Fruit fly (Drosophila melanogaster): ENCODE results near the gene upd3.

Gene upd3

DNA sequence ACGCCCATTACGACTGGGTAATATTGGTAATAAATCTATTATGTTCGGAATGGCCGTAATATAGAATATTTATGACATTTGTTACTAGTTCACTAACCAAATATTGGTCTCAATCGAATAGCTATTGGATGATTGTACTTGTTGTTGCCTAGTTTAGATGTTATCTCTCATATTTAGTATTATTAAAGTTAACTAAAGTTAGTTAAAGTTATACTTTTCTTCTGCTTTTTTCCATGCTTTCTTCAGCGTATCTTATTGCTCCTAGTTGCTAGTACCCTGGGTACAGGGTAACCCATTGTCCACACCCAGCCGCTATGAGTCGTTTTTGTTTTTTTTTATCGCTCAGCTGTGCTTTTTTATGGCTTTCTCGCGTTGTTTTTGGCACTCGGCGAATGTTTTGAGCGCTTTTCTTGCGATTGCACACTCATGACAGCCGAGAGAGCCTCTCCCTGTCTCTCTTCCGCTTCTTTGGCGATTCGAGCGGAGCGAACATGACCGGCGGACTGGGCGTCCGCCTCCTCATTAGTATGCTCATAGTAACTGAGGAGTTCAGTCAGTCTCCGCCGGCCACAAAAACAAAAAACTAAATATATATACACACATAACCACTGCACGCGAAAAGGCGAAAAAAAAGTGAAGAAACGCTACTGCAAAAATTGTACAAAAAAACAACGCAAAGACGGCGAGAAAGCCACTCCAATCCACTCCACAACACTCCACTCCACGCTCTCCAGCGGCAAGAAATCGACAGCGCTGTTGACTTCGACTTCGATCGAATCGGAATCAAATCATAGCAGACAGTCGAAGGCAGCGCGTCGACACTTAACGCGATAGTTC lies at the start of gene upd3:
Gene upd3, plus strand, starts transcription at position 749 of the 837 bp plus-strand sequence.
- TF ChIP-seq Ravus (GFP tag; IDR thresholded peaks at IDR 0.05) = no peak
- TF ChIP-seq Drgx (GFP tag; IDR thresholded peaks at IDR 0.05) = no peak
- TF ChIP-seq odd (GFP tag; optimal IDR thresholded peaks at IDR 0.05) = no peak
- no peak for TF ChIP-seq CG10321 (GFP tag; IDR thresholded peaks at IDR 0.05)
- TF ChIP-seq CG3995 (GFP tag; optimal IDR thresholded peaks at IDR 0.05) = no peak
- no peak for TF ChIP-seq CG1647 (GFP tag; optimal IDR thresholded peaks at IDR 0.05)
- TF ChIP-seq Kr (GFP tag; optimal IDR thresholded peaks at IDR 0.05) = no peak
- no peak for TF ChIP-seq CG10209 (GFP tag; optimal IDR thresholded peaks at IDR 0.05)
- no peak for TF ChIP-seq HLH4C (GFP tag; IDR thresholded peaks at IDR 0.05; ENCODE audit: partially characterized antibody)
- TF ChIP-seq PHDP (tag; optimal IDR thresholded peaks at IDR 0.05) = no peak
- TF ChIP-seq CG2129 (GFP tag; IDR thresholded peaks at IDR 0.05; ENCODE audit: partially characterized antibody) = no peak
- no peak for TF ChIP-seq phol (tag; optimal IDR thresholded peaks at IDR 0.05)
- no peak for TF ChIP-seq CG18476 (GFP tag; optimal IDR thresholded peaks at IDR 0.05)
- no peak for TF ChIP-seq NK7.1 (GFP tag; optimal IDR thresholded peaks at IDR 0.05)
- no peak for TF ChIP-seq CG1602 (GFP tag; optimal IDR thresholded peaks at IDR 0.05)
- TF ChIP-seq CG13424 (tag; optimal IDR thresholded peaks at IDR 0.05) = no peak
- no peak for TF ChIP-seq CG7745 (tag; optimal IDR thresholded peaks at IDR 0.05)
- no peak for TF ChIP-seq CG11695 (GFP tag; IDR thresholded peaks at IDR 0.05)
- TF ChIP-seq ro (GFP tag; IDR thresholded peaks at IDR 0.05) = no peak
- TF ChIP-seq CG7786 (GFP tag; optimal IDR thresholded peaks at IDR 0.05) = no peak
- TF ChIP-seq CG4730 (GFP tag; IDR thresholded peaks at IDR 0.05) = no peak
- no peak for TF ChIP-seq dysf (GFP tag; IDR thresholded peaks at IDR 0.05)
- TF ChIP-seq D19A (tag; optimal IDR thresholded peaks at IDR 0.05) = no peak
- TF ChIP-seq CG10462 (GFP tag; optimal IDR thresholded peaks at IDR 0.05) = no peak
- TF ChIP-seq CG6683 (GFP tag; optimal IDR thresholded peaks at IDR 0.05) = no peak
- no peak for TF ChIP-seq Gug (GFP tag; IDR thresholded peaks at IDR 0.05)
- TF ChIP-seq sens (GFP tag) = peak; percentile 66
- TF ChIP-seq lbe (GFP tag; optimal IDR thresholded peaks at IDR 0.05) = no peak
- no peak for TF ChIP-seq bcd (GFP tag; optimal IDR thresholded peaks at IDR 0.05)
- no peak for TF ChIP-seq prd (optimal IDR thresholded peaks at IDR 0.05)
- TF ChIP-seq prd (GFP tag; IDR thresholded peaks at IDR 0.05) = no peak
- TF ChIP-seq fd96Cb (tag; optimal IDR thresholded peaks at IDR 0.05) = no peak
- no peak for TF ChIP-seq Dad (GFP tag; optimal IDR thresholded peaks at IDR 0.05)
- TF ChIP-seq yki (optimal IDR thresholded peaks at IDR 0.05) = no peak
- no peak for TF ChIP-seq CG4820 (GFP tag; optimal IDR thresholded peaks at IDR 0.05)
- no peak for TF ChIP-seq lmd (GFP tag; IDR thresholded peaks at IDR 0.05)
- no peak for TF ChIP-seq Dp (GFP tag; optimal IDR thresholded peaks at IDR 0.05)
- no peak for TF ChIP-seq Pdp1 (GFP tag; optimal IDR thresholded peaks at IDR 0.05)
- TF ChIP-seq CG6175 (GFP tag; IDR thresholded peaks at IDR 0.05) = no peak
- TF ChIP-seq Adf1 (GFP tag; IDR thresholded peaks at IDR 0.05) = no peak
- TF ChIP-seq tup (GFP tag; optimal IDR thresholded peaks at IDR 0.05) = no peak
- TF ChIP-seq Mes4 (GFP tag; optimal IDR thresholded peaks at IDR 0.05) = no peak
- TF ChIP-seq Hr51 (GFP tag; optimal IDR thresholded peaks at IDR 0.05) = peak in 1 of 2 experiments; percentile 36
- peak; percentile 8 for TF ChIP-seq Nf-YC (tag; optimal IDR thresholded peaks at IDR 0.05)
- no peak for TF ChIP-seq CG15011 (GFP tag; optimal IDR thresholded peaks at IDR 0.05)
- TF ChIP-seq CG2120 (GFP tag; optimal IDR thresholded peaks at IDR 0.05) = peak; percentile 31
- TF ChIP-seq tgo (GFP tag; IDR thresholded peaks at IDR 0.05) = no peak
- TF ChIP-seq row (GFP tag; IDR thresholded peaks at IDR 0.05) = peak; percentile 53
- TF ChIP-seq Taf1 (GFP tag; IDR thresholded peaks at IDR 0.05) = no peak
- TF ChIP-seq H2.0 (GFP tag; IDR thresholded peaks at IDR 0.05) = no peak
- TF ChIP-seq CG11247 (GFP tag; IDR thresholded peaks at IDR 0.05) = no peak
